Worm (Caenorhabditis elegans): ENCODE results near the gene chil-14.

DNA sequence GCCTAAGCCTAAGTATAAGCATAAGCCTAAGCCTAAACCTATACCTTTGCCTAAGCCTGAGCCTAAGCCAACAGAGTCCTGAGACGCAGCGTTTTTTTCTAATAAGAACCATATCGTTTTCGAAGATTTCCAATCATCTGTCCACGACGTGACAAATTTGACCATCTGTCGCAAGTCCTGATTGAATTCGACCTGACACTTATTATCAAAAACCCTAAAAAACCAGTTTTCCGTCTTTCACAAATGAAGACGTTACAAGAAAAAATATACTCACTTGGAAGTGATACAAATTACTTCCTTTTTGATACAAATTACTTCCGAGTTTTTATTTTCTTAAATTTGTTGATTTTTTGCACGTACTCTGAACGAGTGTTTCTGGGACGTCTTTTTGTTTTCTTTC lies 16.7 kb upstream of the chil-14 start:
- no peak for TF ChIP-seq him-1 (tag; optimal IDR thresholded peaks at IDR 0.05)
- TF ChIP-seq dao-5 (tag; optimal IDR thresholded peaks at IDR 0.05): no peak

All from whole organism, L4/young adult.